Fruit fly (Drosophila melanogaster) S2 (cell line): Measurements from ENCODE around the gene Fcp3C.

Experiments
- CG8478 ChIP-seq: fragments of >200 bp; optimal IDR thresholded peaks from 2 replicates; lab custom pipeline; 2018
- CTCF ChIP-seq, 2 experiments: fragments of >200 bp; optimal IDR thresholded peaks; 2 replicates each; lab custom pipeline; 2018

- no peak for TF ChIP-seq CG8478 (lab: Kevin White, UChicago)
- no peak for TF ChIP-seq CTCF (optimal IDR thresholded peaks at IDR 0.05; lab: Kevin White, UChicago)
These were observed 34.3 kb downstream of the Fcp3C start for dm6 chrX:3139961-3140360.
